Worm (Caenorhabditis elegans) whole organism, young adult: ENCODE measurements around the gene ifa-4.

Source experiments
- ceh-58 ChIP-seq: fragments of 200-800 bp; sonication (Bioruptor generic); IDR thresholded peaks from 2 replicates; pipeline ENCODE4 v1.3.6; 2022; ENCODE audit warnings: missing genetic modification characterization, missing compliant biosample characterization
- hmg-1.2 ChIP-seq: fragments of 200-800 bp; sonication (Bioruptor generic); IDR thresholded peaks from 2 replicates; pipeline ENCODE4 v1.3.6; 2022; ENCODE audit warnings: missing genetic modification reagents, missing genetic modification characterization, missing compliant biosample characterization
- nhr-90 ChIP-seq: sonication (generic microtip); optimal IDR thresholded peaks from 2 replicates; lab custom pipeline; 2016; ENCODE audit warnings: missing genotype, mild to moderate bottlenecking, missing genetic modification characterization, missing compliant biosample characterization
- snpc-4 ChIP-seq, 5 experiments: fragments of 150-350 bp in 1 of 5; sonication (generic microtip) in 4 of 5; optimal IDR thresholded peaks; 2 replicates each; lab custom pipeline; 2014 to 2018; ENCODE audit warnings: missing genetic modification characterization in 5 of 5, missing biosample characterization in 3 of 5, antibody characterized with exemption in 2 of 5, mild to moderate bottlenecking in 2 of 5, missing compliant biosample characterization in 2 of 5, missing genotype in 2 of 5, moderate library complexity in 2 of 5, missing genetic modification reagents in 1 of 5
- ztf-26 ChIP-seq: sonication (generic microtip); optimal IDR thresholded peaks from 2 replicates; lab custom pipeline; 2017; ENCODE audit warnings: missing genetic modification characterization, missing compliant biosample characterization

DNA sequence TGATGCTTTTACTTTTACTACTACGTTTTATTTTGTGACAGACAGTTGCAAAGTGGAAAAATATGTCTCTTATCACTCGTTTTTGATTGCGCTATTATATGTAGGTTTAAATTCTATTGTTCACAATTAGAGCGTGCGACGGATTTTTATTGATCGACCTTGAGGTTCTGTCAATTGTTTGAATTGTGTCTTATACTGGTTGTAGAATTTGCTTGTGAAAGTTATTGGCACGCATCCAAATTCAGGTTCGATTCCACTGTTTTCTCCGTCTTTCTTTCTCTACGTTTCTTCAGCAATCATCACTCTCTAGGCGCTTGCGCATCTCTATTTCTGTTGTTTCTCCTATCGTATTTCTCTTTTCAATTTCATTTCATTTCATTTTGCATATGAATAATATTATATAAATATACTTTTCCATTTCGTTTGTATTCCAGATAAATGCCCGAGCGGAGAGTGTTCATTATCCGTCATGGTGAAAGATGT is 22.1 kb downstream of the ifa-4 start, which contains the start of gene T07F12.1:
- TF ChIP-seq snpc-4 (GFP tag; optimal IDR thresholded peaks at IDR 0.05; lab: Kevin White, UChicago) (no peak), snpc-4 (tag; optimal IDR thresholded peaks at IDR 0.05; lab: Kevin White, UChicago) (no peak), nhr-90 (tag; lab: Kevin White, UChicago) (no peak), hmg-1.2 (GFP tag; lab: Robert Waterston, UW) (peak; percentile 75; the same call in 1 of the 2 replicates), ztf-26 (tag; lab: Kevin White, UChicago) (no peak), ceh-58 (GFP tag; lab: Robert Waterston, UW) (no peak)
